Fruit fly (Drosophila melanogaster) whole organism, embryonic: Measurements from ENCODE around the gene Ogdh.

Experiments used
- ATbp ChIP-seq: fragments of 200-800 bp; sonication (Bioruptor generic); optimal IDR thresholded peaks from 2 replicates; lab custom pipeline; 2017; ENCODE audit warnings: missing biosample characterization, mild to moderate bottlenecking, missing genetic modification characterization, missing genetic modification reagents
- Bdp1 ChIP-seq: fragments of 200-800 bp; sonication (Bioruptor generic); optimal IDR thresholded peaks from 3 replicates; lab custom pipeline; 2016; ENCODE audit warnings: missing biosample characterization, missing genetic modification characterization
- CG1024 ChIP-seq: fragments of 200-800 bp; sonication (Bioruptor generic); IDR thresholded peaks from 2 replicates; pipeline ENCODE4 v1.3.6; 2022; ENCODE audit warnings: missing biosample characterization, missing genetic modification characterization
- CG10979 ChIP-seq: fragments of 200-800 bp; sonication (Bioruptor generic); optimal IDR thresholded peaks from 2 replicates; lab custom pipeline; 2018; ENCODE audit warnings: missing biosample characterization, mild to moderate bottlenecking, missing genetic modification characterization, moderate library complexity
- CG11456 ChIP-seq: fragments of 200-800 bp; sonication (Bioruptor generic); IDR thresholded peaks from 3 replicates; pipeline ENCODE4 v1.3.6; 2022; ENCODE audit warnings: missing biosample characterization, missing genetic modification characterization
- CG12391 ChIP-seq: fragments of 200-800 bp; sonication (Bioruptor generic); optimal IDR thresholded peaks from 3 replicates; lab custom pipeline; 2018; ENCODE audit warnings: missing biosample characterization, mild to moderate bottlenecking, missing genetic modification characterization, moderate library complexity
- CG13123 ChIP-seq: fragments of 200-800 bp; sonication (Bioruptor generic); optimal IDR thresholded peaks from 2 replicates; lab custom pipeline; 2016; ENCODE audit warnings: missing biosample characterization, missing genetic modification characterization
- CG13424 ChIP-seq: fragments of 200-800 bp; sonication (Bioruptor generic); optimal IDR thresholded peaks from 2 replicates; lab custom pipeline; 2019; ENCODE audit warnings: missing biosample characterization, mild to moderate bottlenecking, missing genetic modification characterization, moderate library complexity
- CG14050 ChIP-seq: fragments of 200-800 bp; sonication (Bioruptor generic); IDR thresholded peaks from 3 replicates; pipeline ENCODE4 v1.3.6; 2022; ENCODE audit warnings: missing biosample characterization, missing genetic modification characterization
- CG15269 ChIP-seq: fragments of 200-800 bp; sonication (Bioruptor generic); optimal IDR thresholded peaks from 2 replicates; lab custom pipeline; 2018; ENCODE audit warnings: missing biosample characterization, mild to moderate bottlenecking, missing genetic modification characterization, moderate library complexity
- CG18764 ChIP-seq: fragments of 200-800 bp; sonication (Bioruptor generic); optimal IDR thresholded peaks from 3 replicates; lab custom pipeline; 2016; ENCODE audit warnings: missing biosample characterization, missing genetic modification characterization
- CG2678 ChIP-seq: fragments of 200-800 bp; sonication (Bioruptor generic); optimal IDR thresholded peaks from 3 replicates; lab custom pipeline; 2019; ENCODE audit warnings: missing biosample characterization, mild to moderate bottlenecking, missing genetic modification characterization, moderate library complexity
- CG2712 ChIP-seq: fragments of 200-800 bp; optimal IDR thresholded peaks from 3 replicates; lab custom pipeline; 2019; ENCODE audit warnings: missing biosample characterization, mild to moderate bottlenecking, missing genetic modification characterization, moderate library complexity
- CG34224 ChIP-seq: fragments of 200-800 bp; sonication (Bioruptor generic); IDR thresholded peaks from 3 replicates; pipeline ENCODE4 v1.3.6; 2022; ENCODE audit warnings: missing biosample characterization, missing genetic modification characterization; ENCODE audit not compliant: partially characterized antibody
- CG4854 ChIP-seq: fragments of 200-800 bp; sonication (Bioruptor generic); optimal IDR thresholded peaks from 2 replicates; lab custom pipeline; 2016; ENCODE audit warnings: missing biosample characterization, missing genetic modification characterization, inconsistent platforms
- CG5180 ChIP-seq: fragments of 200-800 bp; sonication (Bioruptor generic); optimal IDR thresholded peaks from 3 replicates; lab custom pipeline; 2017; ENCODE audit warnings: missing biosample characterization, missing genetic modification characterization, mild to moderate bottlenecking, moderate library complexity, missing genetic modification reagents
- CG5953 ChIP-seq: fragments of 200-800 bp; sonication (Bioruptor generic); IDR thresholded peaks from 2 replicates; pipeline ENCODE4 v1.3.6; 2022; ENCODE audit warnings: missing biosample characterization, missing genetic modification characterization
- CG6272 ChIP-seq: fragments of 200-800 bp; sonication (Bioruptor generic); IDR thresholded peaks from 2 replicates; pipeline ENCODE4 v1.3.6; 2022; ENCODE audit warnings: missing biosample characterization, missing genetic modification characterization
- CG6854 ChIP-seq: fragments of 200-800 bp; sonication (Bioruptor generic); optimal IDR thresholded peaks from 3 replicates; lab custom pipeline; 2017; ENCODE audit warnings: missing biosample characterization, mild to moderate bottlenecking, missing genetic modification characterization
- CoRest ChIP-seq: fragments of 200-800 bp; sonication (Bioruptor generic); optimal IDR thresholded peaks from 3 replicates; lab custom pipeline; 2018; ENCODE audit warnings: missing biosample characterization, mild to moderate bottlenecking, missing genetic modification characterization, moderate library complexity
- E2f2 ChIP-seq: fragments of 200-800 bp; sonication (Bioruptor generic); IDR thresholded peaks from 2 replicates; pipeline ENCODE4 v1.3.6; 2022; ENCODE audit warnings: missing biosample characterization, missing genetic modification characterization
- Ets65A ChIP-seq: fragments of 200-800 bp; sonication (Bioruptor generic); peaks from one replicate; lab custom pipeline; 2016; ENCODE audit warnings: missing biosample characterization, missing genetic modification characterization
- H15 ChIP-seq: fragments of 200-800 bp; sonication (Bioruptor generic); IDR thresholded peaks from 3 replicates; pipeline ENCODE4 v1.3.6; 2022; ENCODE audit warnings: missing biosample characterization, missing genetic modification characterization
- HHEX ChIP-seq: fragments of 200-800 bp; sonication (Bioruptor generic); optimal IDR thresholded peaks from 3 replicates; lab custom pipeline; 2017; ENCODE audit warnings: missing biosample characterization, mild to moderate bottlenecking, missing genetic modification characterization, missing genetic modification reagents
- Lim3 ChIP-seq: fragments of 200-800 bp; sonication (Bioruptor generic); IDR thresholded peaks from 2 replicates; pipeline ENCODE4 v1.3.6; 2022; ENCODE audit warnings: missing biosample characterization, missing genetic modification characterization
- Med ChIP-seq: fragments of 200-800 bp; sonication (Bioruptor generic); peaks from one replicate; lab custom pipeline; 2016; ENCODE audit warnings: missing biosample characterization, missing genetic modification characterization, mild to moderate bottlenecking, inconsistent platforms, moderate library complexity
- Meics ChIP-seq: fragments of 200-800 bp; sonication (Bioruptor generic); optimal IDR thresholded peaks from 2 replicates; lab custom pipeline; 2017; ENCODE audit warnings: missing biosample characterization, mild to moderate bottlenecking, missing genetic modification characterization
- Optix ChIP-seq: fragments of 200-800 bp; sonication (Bioruptor generic); IDR thresholded peaks from 3 replicates; pipeline ENCODE4 v1.3.6; 2022; ENCODE audit warnings: missing biosample characterization, missing genetic modification characterization
- PHDP ChIP-seq: fragments of 200-800 bp; sonication (Bioruptor generic); optimal IDR thresholded peaks from 3 replicates; lab custom pipeline; 2018; ENCODE audit warnings: missing biosample characterization, mild to moderate bottlenecking, missing genetic modification characterization, moderate library complexity
- Sox102F ChIP-seq: fragments of 200-800 bp; sonication (Bioruptor generic); optimal IDR thresholded peaks from 2 replicates; lab custom pipeline; 2018; ENCODE audit warnings: missing biosample characterization, mild to moderate bottlenecking, missing genetic modification characterization, moderate library complexity
- Taf1 ChIP-seq: fragments of 200-800 bp; sonication (Bioruptor generic); IDR thresholded peaks from 2 replicates; pipeline ENCODE4 v1.3.6; 2022; ENCODE audit warnings: missing biosample characterization, missing genetic modification characterization
- Xrp1 ChIP-seq: fragments of 200-800 bp; sonication (Bioruptor generic); IDR thresholded peaks from 2 replicates; pipeline ENCODE4 v1.3.6; 2022; ENCODE audit warnings: missing biosample characterization, missing genetic modification characterization
- bsh ChIP-seq, 2 experiments: fragments of 200-800 bp; sonication (Bioruptor generic); optimal IDR thresholded peaks; 2 replicates each; lab custom pipeline; 2017 to 2018; ENCODE audit warnings: mild to moderate bottlenecking in 2 of 2, missing biosample characterization in 2 of 2, missing genetic modification characterization in 2 of 2, moderate library complexity in 1 of 2
- chif ChIP-seq, 2 experiments: fragments of 200-800 bp; sonication (Bioruptor generic); optimal IDR thresholded peaks; 3 replicates each; lab custom pipeline; 2016; ENCODE audit warnings: missing biosample characterization in 2 of 2, missing genetic modification characterization in 2 of 2
- dimm ChIP-seq: fragments of 200-800 bp; sonication (Bioruptor generic); IDR thresholded peaks from 2 replicates; pipeline ENCODE4 v1.3.6; 2022; ENCODE audit warnings: missing biosample characterization, missing genetic modification characterization
- dmrt99B ChIP-seq: fragments of 200-800 bp; sonication (Bioruptor generic); optimal IDR thresholded peaks from 2 replicates; lab custom pipeline; 2018; ENCODE audit warnings: missing biosample characterization, mild to moderate bottlenecking, missing genetic modification characterization, moderate library complexity
- emc ChIP-seq: fragments of 200-800 bp; sonication (Bioruptor generic); optimal IDR thresholded peaks from 2 replicates; lab custom pipeline; 2016; ENCODE audit warnings: missing biosample characterization, missing genetic modification characterization
- gem ChIP-seq: fragments of 200-800 bp; sonication (Bioruptor generic); optimal IDR thresholded peaks from 2 replicates; lab custom pipeline; 2019; ENCODE audit warnings: missing biosample characterization, mild to moderate bottlenecking, missing genetic modification characterization, moderate library complexity
- gsb ChIP-seq: fragments of 200-800 bp; sonication (Bioruptor generic); IDR thresholded peaks from 2 replicates; pipeline ENCODE4 v1.3.6; 2022; ENCODE audit warnings: missing biosample characterization, missing genetic modification characterization
- nom ChIP-seq: fragments of 200-800 bp; sonication (Bioruptor generic); optimal IDR thresholded peaks from 2 replicates; lab custom pipeline; 2017; ENCODE audit warnings: missing biosample characterization, missing genetic modification characterization, mild to moderate bottlenecking, moderate library complexity, missing genetic modification reagents
- pb ChIP-seq: fragments of 200-800 bp; sonication (Bioruptor generic); optimal IDR thresholded peaks from 3 replicates; lab custom pipeline; 2016; ENCODE audit warnings: missing biosample characterization, missing genetic modification characterization
- pho ChIP-seq: fragments of 200-800 bp; sonication (Bioruptor generic); optimal IDR thresholded peaks from 2 replicates; lab custom pipeline; 2016; ENCODE audit warnings: missing biosample characterization, missing genetic modification characterization
- pzg ChIP-seq: fragments of 200-800 bp; sonication (Bioruptor generic); optimal IDR thresholded peaks from 3 replicates; lab custom pipeline; 2018; ENCODE audit warnings: missing biosample characterization, mild to moderate bottlenecking, missing genetic modification characterization, moderate library complexity
- sima ChIP-seq: fragments of 200-800 bp; sonication (Bioruptor generic); optimal IDR thresholded peaks from 2 replicates; lab custom pipeline; 2016; ENCODE audit warnings: missing biosample characterization, missing genetic modification characterization
- sob ChIP-seq: fragments of 200-800 bp; sonication (Bioruptor generic); IDR thresholded peaks from 2 replicates; pipeline ENCODE4 v1.3.6; 2022; ENCODE audit warnings: missing biosample characterization, missing genetic modification characterization
- sqz ChIP-seq: fragments of 200-800 bp; sonication (Bioruptor generic); optimal IDR thresholded peaks from 3 replicates; lab custom pipeline; 2018; ENCODE audit warnings: missing biosample characterization, mild to moderate bottlenecking, missing genetic modification characterization
- unc-4 ChIP-seq: fragments of 200-800 bp; sonication (Bioruptor generic); IDR thresholded peaks from 2 replicates; pipeline ENCODE4 v1.3.6; 2022; ENCODE audit warnings: missing biosample characterization, missing genetic modification characterization; ENCODE audit not compliant: partially characterized antibody
- unpg ChIP-seq: fragments of 200-800 bp; sonication (Bioruptor generic); optimal IDR thresholded peaks from 3 replicates; lab custom pipeline; 2018; ENCODE audit warnings: missing biosample characterization, mild to moderate bottlenecking, missing genetic modification characterization, moderate library complexity
- z ChIP-seq: fragments of 200-800 bp; sonication (Bioruptor generic); IDR thresholded peaks from 3 replicates; pipeline ENCODE4 v1.3.6; 2022; ENCODE audit warnings: missing biosample characterization, missing genetic modification characterization
- zen2 ChIP-seq: fragments of 200-800 bp; sonication (Bioruptor generic); IDR thresholded peaks from 3 replicates; pipeline ENCODE4 v1.3.6; 2022; ENCODE audit warnings: missing biosample characterization, missing genetic modification characterization; ENCODE audit not compliant: partially characterized antibody

The Ogdh gene

dm6 chr3L:16917409-16918173 is 37.0 kb upstream of the Ogdh start (continued):
- TF ChIP-seq chif (GFP tag; optimal IDR thresholded peaks at IDR 0.05; lab: Kevin White, UChicago) (no peak), dmrt99B (tag; lab: Kevin White, UChicago) (peak; percentile 48), Bdp1 (GFP tag; lab: Kevin White, UChicago) (no peak), unc-4 (GFP tag; lab: Robert Waterston, UW) (no peak), CG6854 (GFP tag; lab: Kevin White, UChicago) (no peak), gsb (GFP tag; lab: Robert Waterston, UW) (no peak), CoRest (tag; lab: Kevin White, UChicago) (peak; percentile 12), bsh (GFP tag; optimal IDR thresholded peaks at IDR 0.05; lab: Kevin White, UChicago) (no peak), H15 (GFP tag; lab: Robert Waterston, UW) (no peak), CG12391 (no peak), CG5180 (GFP tag; lab: Kevin White, UChicago) (no peak), sob (GFP tag; lab: Robert Waterston, UW) (no peak), Ets65A (GFP tag; lab: Kevin White, UChicago) (no peak), HHEX (GFP tag; lab: Kevin White, UChicago) (no peak), CG13424 (tag; lab: Kevin White, UChicago) (peak; percentile 42), Lim3 (GFP tag; lab: Robert Waterston, UW) (no peak), CG14050 (GFP tag; lab: Robert Waterston, UW) (no peak), CG4854 (no peak), gem (tag; lab: Kevin White, UChicago) (peak; percentile 42), CG10979 (tag; lab: Kevin White, UChicago) (no peak), CG5953 (no peak), z (GFP tag; lab: Robert Waterston, UW) (no peak), sima (GFP tag; lab: Kevin White, UChicago) (no peak), PHDP (tag; lab: Kevin White, UChicago) (peak; percentile 17), pb (GFP tag; lab: Kevin White, UChicago) (no peak), Xrp1 (no peak), CG13123 (GFP tag; lab: Kevin White, UChicago) (no peak), ATbp (GFP tag; lab: Kevin White, UChicago) (no peak), CG2678 (tag; lab: Kevin White, UChicago) (peak; percentile 19), Optix (GFP tag; lab: Robert Waterston, UW) (no peak), CG18764 (GFP tag; lab: Kevin White, UChicago) (no peak), unpg (GFP tag; lab: Kevin White, UChicago) (no peak), pzg (GFP tag; lab: Kevin White, UChicago) (no peak), dimm (GFP tag; lab: Robert Waterston, UW) (no peak), pho (no peak), zen2 (GFP tag; lab: Robert Waterston, UW) (no peak), sqz (no peak), CG11456 (0 out of 3 replicates have a peak, but pooled peaks have one; percentile 36), Sox102F (GFP tag; lab: Kevin White, UChicago) (peak; percentile 59), CG15269 (peak; percentile 17), CG6272 (no peak), CG1024 (GFP tag; lab: Robert Waterston, UW) (no peak), CG2712 (peak; percentile 16), emc (GFP tag; lab: Kevin White, UChicago) (no peak), nom (GFP tag; lab: Kevin White, UChicago) (no peak), E2f2 (GFP tag; lab: Robert Waterston, UW) (no peak), Taf1 (GFP tag; lab: Robert Waterston, UW) (no peak), Meics (GFP tag; lab: Kevin White, UChicago) (no peak), CG34224 (no peak), Med (GFP tag; lab: Kevin White, UChicago) (no peak)
